Worm (Caenorhabditis elegans) whole organism, L1 larva: ENCODE measurements around the gene ula-1.

ENCODE experiments used
- F16B12.6 ChIP-seq: fragments of 150-350 bp; optimal IDR thresholded peaks from 2 replicates; lab custom pipeline; 2014; ENCODE audit warnings: missing biosample characterization, missing genetic modification characterization
- Y116A8C.19 ChIP-seq: sonication (generic microtip); optimal IDR thresholded peaks from 2 replicates; lab custom pipeline; 2016; ENCODE audit warnings: missing compliant biosample characterization, missing genetic modification characterization, borderline replicate concordance
- aly-2 ChIP-seq: fragments of 150-350 bp; optimal IDR thresholded peaks from 2 replicates; lab custom pipeline; 2014; ENCODE audit warnings: missing biosample characterization, missing genetic modification characterization
- ama-1 ChIP-seq: fragments of 150-350 bp; optimal IDR thresholded peaks from 2 replicates; lab custom pipeline; 2014
- blmp-1 ChIP-seq: fragments of 150-350 bp; optimal IDR thresholded peaks from 2 replicates; lab custom pipeline; 2014; ENCODE audit warnings: missing biosample characterization, missing genetic modification characterization
- ceh-82 ChIP-seq, 3 experiments: fragments of 150-350 bp in 1 of 3; sonication (generic microtip) in 2 of 3; optimal IDR thresholded peaks; 2 replicates each; lab custom pipeline; 2014 to 2017; ENCODE audit warnings: missing biosample characterization in 3 of 3, missing genetic modification characterization in 3 of 3
- ceh-88 ChIP-seq: fragments of 200-800 bp; sonication (Bioruptor generic); IDR thresholded peaks from 2 replicates; pipeline ENCODE4 v1.3.6; 2022; ENCODE audit warnings: missing genetic modification characterization, missing compliant biosample characterization
- ceh-90 ChIP-seq: sonication (generic microtip); optimal IDR thresholded peaks from 2 replicates; lab custom pipeline; 2016; ENCODE audit warnings: missing genetic modification characterization, missing compliant biosample characterization
- ces-1 ChIP-seq: fragments of 150-350 bp; optimal IDR thresholded peaks from 2 replicates; lab custom pipeline; 2014; ENCODE audit warnings: missing biosample characterization, missing genetic modification reagents, missing genetic modification characterization
- efl-3 ChIP-seq: fragments of 200-800 bp; sonication (Bioruptor generic); optimal IDR thresholded peaks from 2 replicates; lab custom pipeline; 2018; ENCODE audit warnings: mild to moderate bottlenecking, missing genetic modification characterization, missing compliant biosample characterization
- egl-27 ChIP-seq, 2 experiments: fragments of 150-350 bp in 1 of 2; sonication (generic microtip); optimal IDR thresholded peaks; 3 replicates each; lab custom pipeline; 2017 to 2018; ENCODE audit warnings: missing biosample characterization in 2 of 2, missing genetic modification characterization in 2 of 2, missing genetic modification reagents in 2 of 2
- elt-3 ChIP-seq, 6 experiments: fragments of 150-350 bp in 1 of 6; sonication (generic microtip); optimal IDR thresholded peaks; 2 replicates each; lab custom pipeline; 2017 to 2018; ENCODE audit warnings: missing biosample characterization in 6 of 6, missing genetic modification characterization in 6 of 6, inconsistent platforms in 1 of 6
- ets-5 ChIP-seq: fragments of 200-800 bp; sonication (Bioruptor generic); IDR thresholded peaks from 2 replicates; pipeline ENCODE4 v1.3.6; 2022; ENCODE audit warnings: missing genetic modification characterization, missing compliant biosample characterization
- fkh-10 ChIP-seq: sonication (generic microtip); optimal IDR thresholded peaks from 2 replicates; lab custom pipeline; 2017; ENCODE audit warnings: missing biosample characterization, missing genetic modification reagents, missing genetic modification characterization
- fkh-4 ChIP-seq: sonication (generic microtip); optimal IDR thresholded peaks from 2 replicates; lab custom pipeline; 2016; ENCODE audit warnings: missing compliant biosample characterization, missing genetic modification characterization, borderline replicate concordance
- fkh-8 ChIP-seq: sonication (generic microtip); optimal IDR thresholded peaks from 2 replicates; lab custom pipeline; 2016; ENCODE audit warnings: mild to moderate bottlenecking, missing genetic modification characterization, missing compliant biosample characterization
- grh-1 ChIP-seq: fragments of 200-800 bp; sonication (Bioruptor generic); IDR thresholded peaks from 2 replicates; pipeline ENCODE4 v1.3.6; 2022; ENCODE audit warnings: missing genetic modification reagents, missing genetic modification characterization, missing compliant biosample characterization
- irx-1 ChIP-seq: sonication (generic microtip); optimal IDR thresholded peaks from 2 replicates; lab custom pipeline; 2016; ENCODE audit warnings: missing genetic modification characterization, missing compliant biosample characterization
- isw-1 ChIP-seq: fragments of 200-800 bp; sonication (Bioruptor generic); IDR thresholded peaks from 2 replicates; pipeline ENCODE4 v1.3.6; 2022; ENCODE audit warnings: missing genetic modification characterization, missing compliant biosample characterization
- lin-14 ChIP-seq: fragments of 200-800 bp; sonication (Bioruptor generic); optimal IDR thresholded peaks from 2 replicates; lab custom pipeline; 2018; ENCODE audit warnings: mild to moderate bottlenecking, missing genetic modification characterization, moderate library complexity, missing compliant biosample characterization
- lin-35 ChIP-seq, 2 experiments: fragments of 150-350 bp; optimal IDR thresholded peaks; 2 replicates each; lab custom pipeline; 2014; ENCODE audit warnings: missing biosample characterization in 2 of 2, missing genetic modification characterization in 2 of 2, missing genetic modification reagents in 2 of 2
- lin-39 ChIP-seq: fragments of 150-350 bp; optimal IDR thresholded peaks from 2 replicates; lab custom pipeline; 2014; ENCODE audit warnings: missing biosample characterization, missing genetic modification reagents, missing genetic modification characterization
- lir-3 ChIP-seq: sonication (generic microtip); optimal IDR thresholded peaks from 2 replicates; lab custom pipeline; 2016; ENCODE audit warnings: mild to moderate bottlenecking, missing genetic modification characterization, moderate library complexity, missing compliant biosample characterization; ENCODE audit not compliant: poor library complexity
- lsy-2 ChIP-seq, 2 experiments: fragments of 150-350 bp; optimal IDR thresholded peaks; 2 replicates each; lab custom pipeline; 2014; ENCODE audit warnings: missing biosample characterization in 2 of 2, missing genetic modification characterization in 2 of 2
- mep-1 ChIP-seq: fragments of 150-350 bp; optimal IDR thresholded peaks from 2 replicates; lab custom pipeline; 2014; ENCODE audit warnings: missing biosample characterization, missing genetic modification characterization
- nhr-11 ChIP-seq: fragments of 150-350 bp; optimal IDR thresholded peaks from 2 replicates; lab custom pipeline; 2014; ENCODE audit warnings: missing biosample characterization, missing genetic modification characterization
- nhr-19 ChIP-seq: fragments of 200-800 bp; sonication (Bioruptor generic); conservative IDR thresholded peaks from 2 replicates; pipeline ENCODE4 v1.3.6; 2022; ENCODE audit warnings: missing genetic modification characterization, missing compliant biosample characterization
- nhr-20 ChIP-seq: sonication (generic microtip); optimal IDR thresholded peaks from 2 replicates; lab custom pipeline; 2016; ENCODE audit warnings: mild to moderate bottlenecking, missing genetic modification characterization, missing compliant biosample characterization
- nhr-237 ChIP-seq: fragments of 150-350 bp; optimal IDR thresholded peaks from 2 replicates; lab custom pipeline; 2014; ENCODE audit warnings: missing biosample characterization, missing genetic modification characterization
- nhr-47 ChIP-seq: sonication (generic microtip); optimal IDR thresholded peaks from 2 replicates; lab custom pipeline; 2016; ENCODE audit warnings: mild to moderate bottlenecking, missing genetic modification characterization, moderate library complexity, missing compliant biosample characterization
- nhr-71 ChIP-seq: sonication (generic microtip); optimal IDR thresholded peaks from 2 replicates; lab custom pipeline; 2016; ENCODE audit warnings: mild to moderate bottlenecking, missing genetic modification characterization, moderate library complexity, missing compliant biosample characterization
- nhr-77 ChIP-seq: fragments of 150-350 bp; optimal IDR thresholded peaks from 2 replicates; lab custom pipeline; 2014; ENCODE audit warnings: missing biosample characterization, missing genetic modification characterization
- nhr-84 ChIP-seq: sonication (generic microtip); optimal IDR thresholded peaks from 2 replicates; lab custom pipeline; 2017; ENCODE audit warnings: missing biosample characterization, missing genetic modification characterization
- nhr-85 ChIP-seq: sonication (generic microtip); peaks from one replicate; lab custom pipeline; 2016; ENCODE audit warnings: missing genetic modification characterization, inconsistent platforms, missing compliant biosample characterization
- pag-3 ChIP-seq: sonication (generic microtip); optimal IDR thresholded peaks from 2 replicates; lab custom pipeline; 2017; ENCODE audit warnings: missing genetic modification characterization, mild to moderate bottlenecking, missing compliant biosample characterization, antibody characterized with exemption, borderline replicate concordance; ENCODE audit not compliant: insufficient read depth
- pqm-1 ChIP-seq: sonication (generic microtip); optimal IDR thresholded peaks from 3 replicates; lab custom pipeline; 2017; ENCODE audit warnings: missing biosample characterization, missing genetic modification characterization
- rnt-1 ChIP-seq: sonication (generic microtip); optimal IDR thresholded peaks from 2 replicates; lab custom pipeline; 2016; ENCODE audit warnings: mild to moderate bottlenecking, missing genetic modification characterization, moderate library complexity, missing compliant biosample characterization
- snpc-4 ChIP-seq: fragments of 150-350 bp; optimal IDR thresholded peaks from 2 replicates; lab custom pipeline; 2014; ENCODE audit warnings: missing biosample characterization, missing genetic modification characterization
- sup-37 ChIP-seq: fragments of 200-800 bp; sonication (Bioruptor generic); optimal IDR thresholded peaks from 2 replicates; lab custom pipeline; 2018; ENCODE audit warnings: mild to moderate bottlenecking, missing genetic modification characterization, missing compliant biosample characterization
- unc-130 ChIP-seq: fragments of 150-350 bp; optimal IDR thresholded peaks from 2 replicates; lab custom pipeline; 2017; ENCODE audit warnings: missing biosample characterization, missing genetic modification characterization, inconsistent platforms
- unc-62 ChIP-seq: fragments of 150-350 bp; optimal IDR thresholded peaks from 2 replicates; lab custom pipeline; 2014; ENCODE audit warnings: missing biosample characterization, missing genetic modification reagents, missing genetic modification characterization
- vab-15 ChIP-seq: sonication (generic microtip); optimal IDR thresholded peaks from 2 replicates; lab custom pipeline; 2017; ENCODE audit warnings: missing genotype, mild to moderate bottlenecking, missing genetic modification characterization, missing compliant biosample characterization
- xbp-1 ChIP-seq: sonication (generic microtip); optimal IDR thresholded peaks from 2 replicates; lab custom pipeline; 2016; ENCODE audit warnings: missing genetic modification characterization, missing compliant biosample characterization
- zag-1 ChIP-seq: fragments of 150-350 bp; optimal IDR thresholded peaks from 2 replicates; lab custom pipeline; 2014; ENCODE audit warnings: missing biosample characterization, missing genetic modification characterization

Gene ula-1

ce11 chrIII:4920221-4920620 is at the start of gene ula-1:
Gene ula-1 (minus strand): TSS chrIII:4920321.
- TF ChIP-seq xbp-1 (tag; lab: Kevin White, UChicago) (no peak), F16B12.6 (tag; lab: Kevin White, UChicago) (no peak), blmp-1 (tag; lab: Kevin White, UChicago) (no peak), ets-5 (GFP tag; lab: Robert Waterston, UW) (no peak)

DNA sequence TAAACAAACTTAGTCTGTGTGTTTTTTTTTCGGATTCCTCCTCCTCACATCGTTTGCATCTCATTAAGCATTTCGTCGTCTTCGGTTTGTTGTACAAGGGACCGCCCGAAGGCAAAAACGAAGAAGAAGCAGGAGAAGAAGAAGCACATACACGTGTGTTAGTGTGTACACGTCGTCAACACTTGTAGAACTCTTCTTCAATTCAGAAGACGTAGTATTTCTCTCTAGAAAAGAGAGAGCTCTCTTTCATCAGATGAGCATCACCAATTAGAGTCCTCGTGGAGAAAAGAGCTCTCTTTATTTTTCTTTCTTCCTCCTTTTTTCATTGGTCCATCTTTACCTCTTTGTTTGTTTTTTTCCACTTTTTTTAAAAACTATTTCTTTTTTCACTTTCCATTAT is 48.0 kb upstream of the ula-1 start:
- TF ChIP-seq lsy-2 (tag; optimal IDR thresholded peaks at IDR 0.05; lab: Kevin White, UChicago) (peak in 1 of 2 experiments; percentile 8), lin-14 (GFP tag; lab: Kevin White, UChicago) (peak; percentile 66), lir-3 (no peak)
- TF ChIP-seq, all 84 proteins: peak for 2

DNA sequence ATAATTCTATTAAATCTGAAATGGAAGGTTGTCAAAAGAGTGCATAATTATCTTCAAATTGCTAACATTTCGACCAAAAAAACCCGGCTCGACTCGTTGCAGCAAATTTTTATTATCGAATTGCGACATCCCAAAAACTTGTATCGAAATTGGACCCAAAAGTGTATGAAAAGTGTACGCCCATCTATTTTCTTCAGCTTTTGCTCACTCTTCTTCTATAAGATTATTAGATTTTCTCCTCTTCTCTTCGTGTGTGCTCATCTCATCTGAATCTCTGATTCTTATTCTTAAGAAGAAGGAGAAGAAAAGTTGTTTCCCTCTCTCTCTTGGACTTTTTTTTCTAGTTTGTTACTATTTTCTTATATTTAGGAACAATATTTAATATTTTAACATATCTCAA is 47.1 kb upstream of the ula-1 start:
- TF ChIP-seq nhr-237 (tag; lab: Kevin White, UChicago) (no peak), lin-14 (GFP tag; lab: Kevin White, UChicago) (peak; percentile 82), nhr-47 (tag; lab: Kevin White, UChicago) (no peak), nhr-71 (peak; percentile 8), mep-1 (tag; lab: Kevin White, UChicago) (peak; percentile 13), fkh-10 (GFP tag; lab: Kevin White, UChicago) (peak; percentile 75), lin-35 (GFP tag; optimal IDR thresholded peaks at IDR 0.05; lab: Kevin White, UChicago) (peak in 1 of 2 experiments; percentile 6), nhr-84 (no peak), snpc-4 (tag; lab: Kevin White, UChicago) (no peak), fkh-8 (tag; lab: Kevin White, UChicago) (no peak), Y116A8C.19 (tag; lab: Kevin White, UChicago) (no peak), ceh-82 (tag; optimal IDR thresholded peaks at IDR 0.05; lab: Kevin White, UChicago) (peak in 1 of 3 experiments; percentile 25), elt-3 (tag; optimal IDR thresholded peaks at IDR 0.05; lab: Kevin White, UChicago) (no peak), ces-1 (GFP tag; lab: Kevin White, UChicago) (peak; percentile 85), ceh-90 (no peak)

- TF ChIP-seq isw-1 (GFP tag; lab: Robert Waterston, UW), result no peak
- TF ChIP-seq unc-130 (tag; lab: Kevin White, UChicago), result no peak
- no peak for TF ChIP-seq lin-39 (tag; lab: Kevin White, UChicago)
- no peak for TF ChIP-seq blmp-1 (tag; lab: Kevin White, UChicago)
- TF ChIP-seq, all 84 proteins: peak for 0
Observed at ce11 chrIII:4965271-4965670, 45.1 kb upstream of the ula-1 start, which contains the start of gene nca-2. Gene nca-2 (plus strand): TSS chrIII:4965571.

- peak; percentile 93 for TF ChIP-seq xbp-1 (tag; lab: Kevin White, UChicago)
- peak; percentile 93 for TF ChIP-seq nhr-85 (tag; lab: Kevin White, UChicago)
- TF ChIP-seq nhr-11 (tag; lab: Kevin White, UChicago), result peak; percentile 90
- TF ChIP-seq zag-1 (tag; lab: Kevin White, UChicago), result peak; percentile 18
- TF ChIP-seq nhr-47 (tag; lab: Kevin White, UChicago), result peak; percentile 95
- peak; percentile 91 for TF ChIP-seq nhr-19
- TF ChIP-seq isw-1 (GFP tag; lab: Robert Waterston, UW), result peak; percentile 91
- TF ChIP-seq ama-1, result peak; percentile 9
- peak; percentile 44 for TF ChIP-seq fkh-4 (tag; lab: Kevin White, UChicago)
- TF ChIP-seq ets-5 (GFP tag; lab: Robert Waterston, UW), result no peak
- TF ChIP-seq ceh-88, result peak; percentile 57; the same call in 1 of the 2 replicates
- no peak for TF ChIP-seq Y116A8C.19 (tag; lab: Kevin White, UChicago)
- peak; percentile 89 to 94 (median 93) for TF ChIP-seq ceh-82 (tag; optimal IDR thresholded peaks at IDR 0.05; lab: Kevin White, UChicago)
- TF ChIP-seq fkh-8 (tag; lab: Kevin White, UChicago), result peak; percentile 84
- no peak for TF ChIP-seq egl-27 (tag; optimal IDR thresholded peaks at IDR 0.05; lab: Kevin White, UChicago)
- TF ChIP-seq sup-37 (GFP tag; lab: Kevin White, UChicago), result peak; percentile 81
- TF ChIP-seq vab-15 (tag; lab: Kevin White, UChicago), result no peak
- TF ChIP-seq aly-2 (tag; lab: Kevin White, UChicago), result peak; percentile 85
- peak; percentile 90 for TF ChIP-seq irx-1
- peak; percentile 85 for TF ChIP-seq grh-1 (GFP tag; lab: Robert Waterston, UW)
- peak; percentile 67 for TF ChIP-seq pag-3 (tag; lab: Kevin White, UChicago)
- TF ChIP-seq unc-62, result no peak
- TF ChIP-seq pqm-1 (tag; lab: Kevin White, UChicago), result no peak
- peak; percentile 19 for TF ChIP-seq efl-3 (GFP tag; lab: Kevin White, UChicago)
- peak; percentile 91 for TF ChIP-seq nhr-20
- TF ChIP-seq rnt-1 (tag; lab: Kevin White, UChicago), result peak; percentile 96
- TF ChIP-seq ceh-90, result peak; percentile 63
- TF ChIP-seq nhr-77, result peak; percentile 72
Observed at ce11 chrIII:4962886-4963285, 42.8 kb upstream of the ula-1 start, which contains the start of gene C27F2.9. Gene C27F2.9 (minus strand): TSS chrIII:4963044.
